Fruit fly (Drosophila melanogaster) whole organism, wandering third instar larva: Measurements from ENCODE around the gene Ndfip.
A peak's percentile ranks its signal among the peaks of the same experiment; 100 is the strongest.

ENCODE experiments used
- Abd-B ChIP-seq: fragments of >200 bp; optimal IDR thresholded peaks from 2 replicates; lab custom pipeline; 2017; ENCODE audit warnings: missing biosample characterization, missing genetic modification characterization
- CG32264 ChIP-seq: fragments of 200-800 bp; sonication (Bioruptor generic); optimal IDR thresholded peaks from 2 replicates; lab custom pipeline; 2016; ENCODE audit warnings: missing biosample characterization, missing genetic modification characterization
- CG9705 ChIP-seq: fragments of 200-800 bp; sonication (Bioruptor generic); optimal IDR thresholded peaks from 2 replicates; lab custom pipeline; 2018; ENCODE audit warnings: missing biosample characterization, mild to moderate bottlenecking, missing genetic modification characterization
- CrebA ChIP-seq: fragments of 200-800 bp; sonication (Bioruptor generic); optimal IDR thresholded peaks from 2 replicates; lab custom pipeline; 2016; ENCODE audit warnings: missing biosample characterization, mild to moderate bottlenecking, missing genetic modification characterization, borderline replicate concordance
- Dfd ChIP-seq: fragments of >200 bp; optimal IDR thresholded peaks from 2 replicates; lab custom pipeline; 2017; ENCODE audit warnings: missing biosample characterization, missing genetic modification characterization
- GATAd ChIP-seq: sonication (Bioruptor generic); optimal IDR thresholded peaks from 2 replicates; lab custom pipeline; 2016; ENCODE audit warnings: missing biosample characterization, missing genetic modification characterization
- HLH106 ChIP-seq: fragments of 200-800 bp; optimal IDR thresholded peaks from 3 replicates; lab custom pipeline; 2019; ENCODE audit warnings: missing biosample characterization, mild to moderate bottlenecking, missing genetic modification characterization, moderate library complexity
- Hnf4 ChIP-seq: fragments of 200-800 bp; sonication (Bioruptor generic); optimal IDR thresholded peaks from 2 replicates; lab custom pipeline; 2016; ENCODE audit warnings: missing biosample characterization, mild to moderate bottlenecking, missing genetic modification characterization
- Hr83 ChIP-seq: fragments of 200-300 bp; sonication (Bioruptor generic); optimal IDR thresholded peaks from 2 replicates; lab custom pipeline; 2016; ENCODE audit warnings: missing biosample characterization, mild to moderate bottlenecking, missing genetic modification characterization, moderate library complexity; ENCODE audit not compliant: poor library complexity, severe bottlenecking
- Jra ChIP-seq: sonication (Bioruptor generic); optimal IDR thresholded peaks from 2 replicates; lab custom pipeline; 2016; ENCODE audit warnings: missing biosample characterization, missing genetic modification characterization
- Mio ChIP-seq: sonication (Bioruptor generic); optimal IDR thresholded peaks from 2 replicates; lab custom pipeline; 2016; ENCODE audit warnings: missing biosample characterization, missing genetic modification characterization
- Myc ChIP-seq: fragments of >200 bp; optimal IDR thresholded peaks from 2 replicates; lab custom pipeline; 2017
- OdsH ChIP-seq: fragments of 200-800 bp; sonication (Bioruptor generic); optimal IDR thresholded peaks from 2 replicates; lab custom pipeline; 2016; ENCODE audit warnings: missing biosample characterization, mild to moderate bottlenecking, missing genetic modification characterization
- Rel ChIP-seq, 2 experiments: fragments of 200-800 bp; sonication (Bioruptor generic) in 1 of 2; optimal IDR thresholded peaks; 2 replicates in 1 of 2; 3 replicates in 1 of 2; lab custom pipeline; 2016 to 2019; ENCODE audit warnings: mild to moderate bottlenecking in 2 of 2, missing biosample characterization in 2 of 2, missing genetic modification characterization in 2 of 2, moderate library complexity in 1 of 2
- Sp1 ChIP-seq: fragments of 200-800 bp; sonication (Bioruptor generic); optimal IDR thresholded peaks from 3 replicates; lab custom pipeline; 2019; ENCODE audit warnings: missing biosample characterization, mild to moderate bottlenecking, missing genetic modification characterization, moderate library complexity
- Vsx2 ChIP-seq: fragments of 200-300, 225-300 bp; sonication (Bioruptor generic); optimal IDR thresholded peaks from 2 replicates; lab custom pipeline; 2018; ENCODE audit warnings: missing biosample characterization, missing genetic modification characterization; ENCODE audit not compliant: partially characterized antibody
- br ChIP-seq: fragments of 200-800 bp; sonication (Bioruptor generic); optimal IDR thresholded peaks from 2 replicates; lab custom pipeline; 2016; ENCODE audit warnings: missing biosample characterization, missing genetic modification characterization
- brk ChIP-seq: fragments of 200-800 bp; sonication (Bioruptor generic); optimal IDR thresholded peaks from 2 replicates; lab custom pipeline; 2016; ENCODE audit warnings: missing biosample characterization, mild to moderate bottlenecking, missing genetic modification characterization
- dl ChIP-seq, 2 experiments: fragments of 175-275, 200-275 bp in 1 of 2; fragments of 200-275 bp in 1 of 2; sonication (Bioruptor generic); optimal IDR thresholded peaks; lab custom pipeline; 2018; ENCODE audit warnings: mild to moderate bottlenecking in 2 of 2, missing biosample characterization in 2 of 2, missing genetic modification characterization in 2 of 2, moderate library complexity in 2 of 2; ENCODE audit not compliant: partially characterized antibody in 2 of 2, insufficient read depth in 1 of 2
- dmrt93B ChIP-seq: fragments of 200-800 bp; sonication (Bioruptor generic); optimal IDR thresholded peaks from 2 replicates; lab custom pipeline; 2018; ENCODE audit warnings: missing biosample characterization, mild to moderate bottlenecking, missing genetic modification characterization
- dsf ChIP-seq: sonication (Bioruptor generic); optimal IDR thresholded peaks from 2 replicates; lab custom pipeline; 2016; ENCODE audit warnings: missing biosample characterization, missing genetic modification characterization, borderline replicate concordance
- ey ChIP-seq: fragments of 200-800 bp; sonication (Bioruptor generic); optimal IDR thresholded peaks from 2 replicates; lab custom pipeline; 2016; ENCODE audit warnings: missing biosample characterization, missing genetic modification characterization
- foxo ChIP-seq, 2 experiments: fragments of 200-800 bp; sonication (Bioruptor generic); optimal IDR thresholded peaks; 2 replicates in 1 of 2; 3 replicates in 1 of 2; lab custom pipeline; 2016 to 2017; ENCODE audit warnings: missing biosample characterization in 2 of 2, missing genetic modification characterization in 2 of 2
- fru ChIP-seq: fragments of 200-800 bp; sonication (Bioruptor generic); optimal IDR thresholded peaks from 3 replicates; lab custom pipeline; 2016; ENCODE audit warnings: missing biosample characterization, mild to moderate bottlenecking, missing genetic modification characterization
- h ChIP-seq: fragments of 200-800 bp; sonication (Bioruptor generic); optimal IDR thresholded peaks from 3 replicates; lab custom pipeline; 2016; ENCODE audit warnings: missing biosample characterization, mild to moderate bottlenecking, missing genetic modification characterization
- psq ChIP-seq: fragments of 200-800 bp; sonication (Bioruptor generic); optimal IDR thresholded peaks from 3 replicates; lab custom pipeline; 2017; ENCODE audit warnings: missing biosample characterization, mild to moderate bottlenecking, missing genetic modification characterization, moderate library complexity
- rgr ChIP-seq: fragments of 200-800 bp; sonication (Bioruptor generic); optimal IDR thresholded peaks from 3 replicates; lab custom pipeline; 2016; ENCODE audit warnings: missing biosample characterization, mild to moderate bottlenecking, missing genetic modification characterization
- sage ChIP-seq: fragments of 200-800 bp; sonication (Bioruptor generic); optimal IDR thresholded peaks from 2 replicates; lab custom pipeline; 2016; ENCODE audit warnings: missing biosample characterization, mild to moderate bottlenecking, missing genetic modification characterization
- sv ChIP-seq: fragments of 200-800 bp; sonication (Bioruptor generic); optimal IDR thresholded peaks from 3 replicates; lab custom pipeline; 2016; ENCODE audit warnings: missing biosample characterization, missing genetic modification characterization
- usp ChIP-seq: fragments of >200 bp; optimal IDR thresholded peaks from 2 replicates; lab custom pipeline; 2017; ENCODE audit warnings: missing biosample characterization, missing genetic modification characterization
- woc ChIP-seq: sonication (Bioruptor generic); optimal IDR thresholded peaks from 2 replicates; lab custom pipeline; 2016; ENCODE audit warnings: missing biosample characterization, mild to moderate bottlenecking, missing genetic modification characterization

Ndfip gene

DNA sequence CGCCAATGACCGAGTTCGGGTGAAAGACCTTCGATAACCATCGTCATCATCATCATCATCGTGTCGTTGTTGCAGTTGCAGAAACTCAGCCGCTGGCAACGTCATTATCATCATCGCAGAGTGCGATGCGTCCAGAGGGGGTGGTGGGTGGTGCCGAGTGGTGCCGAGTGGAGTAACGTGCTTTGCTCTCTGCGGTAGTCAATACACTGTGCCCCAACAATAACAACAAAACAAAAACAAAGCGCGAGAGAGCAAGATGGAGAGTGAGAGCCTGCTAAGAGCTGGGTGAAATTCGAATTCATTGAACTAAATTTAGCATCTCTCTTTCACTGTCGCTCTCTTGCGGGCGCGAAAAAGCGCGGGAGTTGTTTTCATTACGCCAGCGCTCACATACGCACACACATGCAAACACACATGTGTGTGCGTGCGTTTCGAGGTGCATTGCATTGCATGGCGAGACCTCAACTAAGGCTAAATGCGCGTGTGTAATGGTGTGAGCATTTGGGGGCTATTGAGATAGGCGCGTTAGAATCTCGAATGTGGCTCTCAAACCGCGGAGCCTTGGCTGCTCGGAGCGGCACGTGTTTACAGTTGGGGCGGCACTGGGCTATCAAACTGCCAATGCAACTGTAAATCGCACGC, 42.1 kb downstream of the Ndfip start (continued):
- TF ChIP-seq Rel (GFP tag; optimal IDR thresholded peaks at IDR 0.05; lab: Kevin White, UChicago) (no peak), Rel (tag; optimal IDR thresholded peaks at IDR 0.05; lab: Kevin White, UChicago) (no peak), sage (no peak), GATAd (GFP tag; lab: Kevin White, UChicago) (no peak), rgr (no peak), CG32264 (no peak), CG9705 (GFP tag; lab: Kevin White, UChicago) (no peak), sv (no peak), Hr83 (GFP tag; lab: Kevin White, UChicago) (peak; percentile 36), woc (GFP tag; lab: Kevin White, UChicago) (no peak), usp (GFP tag; lab: Kevin White, UChicago) (no peak)

DNA sequence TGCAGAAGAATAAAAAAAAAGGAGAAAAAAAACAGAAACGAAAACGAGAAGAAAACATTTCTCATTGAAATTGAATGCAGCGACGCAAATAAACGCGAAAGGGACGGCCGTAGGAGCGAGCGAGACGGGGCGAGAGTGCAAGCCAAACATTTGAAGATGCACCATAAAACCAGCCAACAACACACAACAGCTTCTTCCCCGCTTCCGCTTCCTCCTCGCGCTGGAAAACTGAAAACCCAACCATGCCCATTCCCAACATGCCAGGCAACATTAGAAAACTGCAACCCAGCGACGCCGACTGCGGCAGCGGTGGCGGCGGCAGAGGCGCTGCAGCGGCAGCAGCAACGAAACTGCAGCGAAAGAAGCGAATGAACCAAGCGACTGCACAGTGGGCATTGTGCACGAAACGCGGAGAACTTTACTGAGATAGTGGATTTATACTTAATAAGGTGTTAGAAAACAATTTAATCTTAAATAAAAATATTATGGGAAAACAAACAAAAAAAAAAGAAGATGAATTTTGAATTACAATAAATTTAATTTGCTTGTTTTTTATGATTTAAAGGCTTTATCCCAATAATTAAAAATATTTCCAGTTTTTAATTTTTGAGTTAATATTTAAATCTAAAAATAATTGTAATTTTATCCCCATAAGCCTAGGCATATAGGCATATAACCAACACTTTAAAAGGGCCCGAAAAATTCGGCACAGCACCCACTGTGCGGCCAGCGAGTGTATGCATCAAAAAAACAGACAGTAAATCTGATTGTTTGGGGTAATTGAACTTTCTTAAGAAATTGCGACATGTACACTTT, 43.0 kb downstream of the Ndfip start:
- TF ChIP-seq dmrt93B (GFP tag; lab: Kevin White, UChicago) (peak; percentile 93), Jra (no peak), dsf (peak; percentile 34), sv (peak; percentile 28), CrebA (GFP tag; lab: Kevin White, UChicago) (no peak), HLH106 (tag; lab: Kevin White, UChicago) (peak; percentile 93), Vsx2 (GFP tag; lab: Kevin White, UChicago) (no peak), Hnf4 (GFP tag; lab: Kevin White, UChicago) (peak; percentile 53), Sp1 (GFP tag; lab: Kevin White, UChicago) (peak; percentile 96), CG32264 (no peak), dl (GFP tag; optimal IDR thresholded peaks at IDR 0.05; lab: Kevin White, UChicago; ENCODE audit: insufficient read depth in 1 of 2, partially characterized antibody in 2 of 2) (no peak), foxo (GFP tag; optimal IDR thresholded peaks at IDR 0.05; lab: Kevin White, UChicago) (peak; percentile 50 to 88), Myc (no peak), CG9705 (GFP tag; lab: Kevin White, UChicago) (peak; percentile 76), br (GFP tag; lab: Kevin White, UChicago) (peak; percentile 73), Rel (GFP tag; optimal IDR thresholded peaks at IDR 0.05; lab: Kevin White, UChicago) (peak; percentile 24), Rel (tag; optimal IDR thresholded peaks at IDR 0.05; lab: Kevin White, UChicago) (no peak), h (peak; percentile 86), fru (GFP tag; lab: Kevin White, UChicago) (peak; percentile 73), usp (GFP tag; lab: Kevin White, UChicago) (no peak), ey (GFP tag; lab: Kevin White, UChicago) (peak; percentile 74), woc (GFP tag; lab: Kevin White, UChicago) (peak; percentile 67), psq (peak; percentile 89), OdsH (GFP tag; lab: Kevin White, UChicago) (peak; percentile 88), Dfd (GFP tag; lab: Kevin White, UChicago) (peak; percentile 10), rgr (peak; percentile 82), GATAd (GFP tag; lab: Kevin White, UChicago) (peak; percentile 28), sage (peak; percentile 74), Mio (peak; percentile 29), brk (GFP tag; lab: Kevin White, UChicago) (peak; percentile 21)

DNA sequence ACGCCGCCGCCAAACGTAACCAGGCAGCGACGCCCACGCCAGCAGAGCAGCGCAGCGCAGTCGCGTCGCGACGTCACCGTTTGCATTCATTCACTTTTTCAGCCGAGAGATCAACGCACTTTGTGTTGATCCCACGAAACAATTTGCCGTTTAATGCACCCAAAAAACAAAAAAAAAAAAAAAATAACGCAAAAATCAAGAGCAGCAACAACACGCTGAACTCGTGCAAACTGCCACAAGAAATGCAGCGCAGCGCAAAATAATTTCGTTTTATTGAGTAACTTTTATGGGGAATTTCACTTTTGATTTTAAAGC, 45.1 kb downstream of the Ndfip start:
- no peak for TF ChIP-seq brk (GFP tag; lab: Kevin White, UChicago)
- TF ChIP-seq Abd-B (GFP tag; lab: Kevin White, UChicago): no peak
- TF ChIP-seq Rel (GFP tag; optimal IDR thresholded peaks at IDR 0.05; lab: Kevin White, UChicago): no peak
- peak; percentile 79 for TF ChIP-seq Rel (tag; optimal IDR thresholded peaks at IDR 0.05; lab: Kevin White, UChicago)
